Fruit fly (Drosophila melanogaster): ENCODE measurements around the gene stol.

- no peak for TF ChIP-seq CG33017 (tag; optimal IDR thresholded peaks at IDR 0.05)
- TF ChIP-seq CG7045 (GFP tag; optimal IDR thresholded peaks at IDR 0.05) = no peak
- TF ChIP-seq CG14711 (tag; optimal IDR thresholded peaks at IDR 0.05) = no peak
- TF ChIP-seq Clk (GFP tag; optimal IDR thresholded peaks at IDR 0.05) = no peak
- peak; percentile 58 for TF ChIP-seq Mnt (GFP tag; optimal IDR thresholded peaks at IDR 0.05)
- peak; percentile 100 for TF ChIP-seq pad (GFP tag; optimal IDR thresholded peaks at IDR 0.05)
- TF ChIP-seq ovo (GFP tag; optimal IDR thresholded peaks at IDR 0.05) = no peak
- no peak for TF ChIP-seq cic (GFP tag; optimal IDR thresholded peaks at IDR 0.05)
- TF ChIP-seq CG1620 (GFP tag; optimal IDR thresholded peaks at IDR 0.05) = no peak
- no peak for TF ChIP-seq CG11617 (GFP tag; optimal IDR thresholded peaks at IDR 0.05)
- TF ChIP-seq Hr96 (GFP tag; optimal IDR thresholded peaks at IDR 0.05) = no peak
- TF ChIP-seq kay (GFP tag; ENCODE audit: borderline replicate concordance) = no peak
- TF ChIP-seq CG7101 (tag; optimal IDR thresholded peaks at IDR 0.05) = no peak
- TF ChIP-seq bab1 (GFP tag; optimal IDR thresholded peaks at IDR 0.05) = no peak
These were observed 34.0 kb upstream of the stol start, which contains the start of gene Mtr4 for dm6 chr2L:15752096-15752495.

All from whole organism, adult.